Fruit fly (Drosophila melanogaster): Measurements from ENCODE around the gene CG12402.
A peak's percentile ranks its signal among the peaks of the same experiment; 100 is the strongest.

Gene CG12402

dm6 chr3R:14058531-14059431 is 49.3 kb downstream of the CG12402 start (continued):
- TF ChIP-seq Hr51 (GFP tag; optimal IDR thresholded peaks at IDR 0.05) = no peak
- no peak for TF ChIP-seq gcm2 (GFP tag; optimal IDR thresholded peaks at IDR 0.05)
- no peak for TF ChIP-seq Sox100B (GFP tag; optimal IDR thresholded peaks at IDR 0.05)
- no peak for TF ChIP-seq CG10274 (GFP tag; optimal IDR thresholded peaks at IDR 0.05)
- TF ChIP-seq CG3163 (GFP tag; optimal IDR thresholded peaks at IDR 0.05) = peak; percentile 45
- TF ChIP-seq CG6765 (GFP tag; optimal IDR thresholded peaks at IDR 0.05) = no peak
- peak in 1 of 2 experiments; percentile 10 for TF ChIP-seq Hr78 (GFP tag; optimal IDR thresholded peaks at IDR 0.05)
- TF ChIP-seq CG6689 (GFP tag; IDR thresholded peaks at IDR 0.05) = no peak
- no peak for TF ChIP-seq CrebB (tag; optimal IDR thresholded peaks at IDR 0.05)
- no peak for TF ChIP-seq CG17328 (GFP tag; IDR thresholded peaks at IDR 0.05)
- no peak for TF ChIP-seq CG12942 (GFP tag; optimal IDR thresholded peaks at IDR 0.05)
- TF ChIP-seq CG32772 (GFP tag; IDR thresholded peaks at IDR 0.05) = no peak
- no peak for TF ChIP-seq ewg (GFP tag; optimal IDR thresholded peaks at IDR 0.05)
- no peak for TF ChIP-seq CG3726 (GFP tag; IDR thresholded peaks at IDR 0.05)

- TF ChIP-seq CG17328 (GFP tag; IDR thresholded peaks at IDR 0.05) (peak; percentile 20; the same call in 1 of the 2 replicates), Med (GFP tag) (peak; percentile 52), CG15269 (tag; optimal IDR thresholded peaks at IDR 0.05) (no peak), Pdp1 (GFP tag; optimal IDR thresholded peaks at IDR 0.05) (peak in 1 of 2 experiments; percentile 68), ash1 (GFP tag; optimal IDR thresholded peaks at IDR 0.05) (peak; percentile 2), org-1 (GFP tag; optimal IDR thresholded peaks at IDR 0.05) (no peak), cg (GFP tag; optimal IDR thresholded peaks at IDR 0.05) (peak; percentile 69), CG9437 (GFP tag; optimal IDR thresholded peaks at IDR 0.05) (peak; percentile 74), phol (tag; optimal IDR thresholded peaks at IDR 0.05) (no peak), Stat92E (GFP tag; optimal IDR thresholded peaks at IDR 0.05) (peak in 1 of 3 experiments; percentile 7), CG17568 (GFP tag; optimal IDR thresholded peaks at IDR 0.05) (peak; percentile 41), Bteb2 (GFP tag; optimal IDR thresholded peaks at IDR 0.05) (no peak), gem (tag; optimal IDR thresholded peaks at IDR 0.05) (peak; percentile 9), vvl (GFP tag; IDR thresholded peaks at IDR 0.05) (0 out of 2 replicates have a peak, but pooled peaks have one; percentile 24), exex (tag; optimal IDR thresholded peaks at IDR 0.05) (peak; percentile 15), CG7928 (GFP tag; optimal IDR thresholded peaks at IDR 0.05) (no peak), ken (GFP tag; IDR thresholded peaks at IDR 0.05) (no peak), CG12769 (tag; optimal IDR thresholded peaks at IDR 0.05) (peak; percentile 16), bcd (GFP tag; optimal IDR thresholded peaks at IDR 0.05) (no peak), CG12391 (tag; optimal IDR thresholded peaks at IDR 0.05) (no peak), Trl (optimal IDR thresholded peaks at IDR 0.05) (peak; percentile 94 to 96), Trl (GFP tag; optimal IDR thresholded peaks at IDR 0.05) (no peak), sna (GFP tag; IDR thresholded peaks at IDR 0.05; ENCODE audit: partially characterized antibody) (no peak), Max (GFP tag; optimal IDR thresholded peaks at IDR 0.05) (no peak), CG4617 (GFP tag; optimal IDR thresholded peaks at IDR 0.05; ENCODE audit: borderline replicate concordance) (no peak), abd-A (tag; optimal IDR thresholded peaks at IDR 0.05) (peak; percentile 46), CG18476 (GFP tag; optimal IDR thresholded peaks at IDR 0.05) (no peak), H2.0 (GFP tag; IDR thresholded peaks at IDR 0.05) (no peak), CG13894 (tag; optimal IDR thresholded peaks at IDR 0.05) (peak; percentile 10), lab (GFP tag; optimal IDR thresholded peaks at IDR 0.05) (peak; percentile 6), CG32532 (GFP tag; IDR thresholded peaks at IDR 0.05) (peak; percentile 27; the same call in 1 of the 2 replicates), sr (GFP tag; IDR thresholded peaks at IDR 0.05) (no peak)
These were observed 50.8 kb downstream of the CG12402 start for dm6 chr3R:14057132-14057855.
